Fruit fly (Drosophila melanogaster) whole organism, embryonic: Measurements from ENCODE around the gene Nprl3.
A peak's percentile ranks its signal among the peaks of the same experiment; 100 is the strongest.

Experiments used
- ATbp ChIP-seq: fragments of 200-800 bp; sonication (Bioruptor generic); optimal IDR thresholded peaks from 2 replicates; lab custom pipeline; 2017; ENCODE audit warnings: missing biosample characterization, mild to moderate bottlenecking, missing genetic modification characterization, missing genetic modification reagents
- Atf-2 ChIP-seq: fragments of 200-800 bp; sonication (Bioruptor generic); optimal IDR thresholded peaks from 2 replicates; lab custom pipeline; 2016; ENCODE audit warnings: missing biosample characterization, missing genetic modification characterization
- Bdp1 ChIP-seq: fragments of 200-800 bp; sonication (Bioruptor generic); optimal IDR thresholded peaks from 3 replicates; lab custom pipeline; 2016; ENCODE audit warnings: missing biosample characterization, missing genetic modification characterization
- Blimp-1 ChIP-seq: fragments of 200-800 bp; sonication (Bioruptor generic); optimal IDR thresholded peaks from 3 replicates; lab custom pipeline; 2018; ENCODE audit warnings: missing biosample characterization, missing genetic modification characterization, mild to moderate bottlenecking, moderate library complexity, missing genetic modification reagents
- CG11456 ChIP-seq: fragments of 200-800 bp; sonication (Bioruptor generic); IDR thresholded peaks from 3 replicates; pipeline ENCODE4 v1.3.6; 2022; ENCODE audit warnings: missing biosample characterization, missing genetic modification characterization
- CG12155 ChIP-seq: fragments of 200-800 bp; sonication (Bioruptor generic); optimal IDR thresholded peaks from 3 replicates; lab custom pipeline; 2016; ENCODE audit warnings: missing biosample characterization, missing genetic modification characterization
- CG13424 ChIP-seq: fragments of 200-800 bp; sonication (Bioruptor generic); optimal IDR thresholded peaks from 2 replicates; lab custom pipeline; 2019; ENCODE audit warnings: missing biosample characterization, mild to moderate bottlenecking, missing genetic modification characterization, moderate library complexity
- CG14050 ChIP-seq: fragments of 200-800 bp; sonication (Bioruptor generic); IDR thresholded peaks from 3 replicates; pipeline ENCODE4 v1.3.6; 2022; ENCODE audit warnings: missing biosample characterization, missing genetic modification characterization
- CG15011 ChIP-seq: fragments of 200-800 bp; sonication (Bioruptor generic); optimal IDR thresholded peaks from 3 replicates; lab custom pipeline; 2018; ENCODE audit warnings: missing biosample characterization, mild to moderate bottlenecking, missing genetic modification characterization
- CG17328 ChIP-seq: fragments of 200-800 bp; sonication (Bioruptor generic); IDR thresholded peaks from 2 replicates; pipeline ENCODE4 v1.3.6; 2022; ENCODE audit warnings: missing biosample characterization, missing genetic modification characterization
- CG2875 ChIP-seq: fragments of 200-800 bp; sonication (Bioruptor generic); optimal IDR thresholded peaks from 2 replicates; lab custom pipeline; 2017; ENCODE audit warnings: missing biosample characterization, mild to moderate bottlenecking, missing genetic modification characterization, missing genetic modification reagents
- CG3065 ChIP-seq: fragments of 200-800 bp; sonication (Bioruptor generic); optimal IDR thresholded peaks from 2 replicates; lab custom pipeline; 2016; ENCODE audit warnings: missing biosample characterization, missing genetic modification characterization
- CG32772 ChIP-seq: fragments of 200-800 bp; sonication (Bioruptor generic); IDR thresholded peaks from 2 replicates; pipeline ENCODE4 v1.3.6; 2022; ENCODE audit warnings: missing biosample characterization, missing genetic modification characterization
- CG33213 ChIP-seq: fragments of 200-800 bp; sonication (Bioruptor generic); optimal IDR thresholded peaks from 3 replicates; lab custom pipeline; 2016; ENCODE audit warnings: missing biosample characterization, missing genetic modification characterization
- CG4424 ChIP-seq: fragments of 200-800 bp; sonication (Bioruptor generic); optimal IDR thresholded peaks from 3 replicates; lab custom pipeline; 2016; ENCODE audit warnings: missing biosample characterization, missing genetic modification characterization
- CG4820 ChIP-seq: fragments of 200-800 bp; sonication (Bioruptor generic); optimal IDR thresholded peaks from 3 replicates; lab custom pipeline; 2016; ENCODE audit warnings: missing biosample characterization, missing genetic modification characterization
- CG7271 ChIP-seq: fragments of 200-800 bp; sonication (Bioruptor generic); optimal IDR thresholded peaks from 2 replicates; lab custom pipeline; 2018; ENCODE audit warnings: missing biosample characterization, mild to moderate bottlenecking, missing genetic modification characterization, moderate library complexity
- CG7372 ChIP-seq: fragments of 200-800 bp; sonication (Bioruptor generic); IDR thresholded peaks from 2 replicates; pipeline ENCODE4 v1.3.6; 2022; ENCODE audit warnings: missing biosample characterization, missing genetic modification characterization
- CG8388 ChIP-seq: fragments of 200-800 bp; sonication (Bioruptor generic); optimal IDR thresholded peaks from 2 replicates; lab custom pipeline; 2019; ENCODE audit warnings: missing biosample characterization, mild to moderate bottlenecking, missing genetic modification characterization, moderate library complexity
- CG9437 ChIP-seq: fragments of 200-800 bp; sonication (Bioruptor generic); optimal IDR thresholded peaks from 2 replicates; lab custom pipeline; 2018; ENCODE audit warnings: missing biosample characterization, mild to moderate bottlenecking, missing genetic modification characterization
- CHES-1-like ChIP-seq: fragments of 200-800 bp; sonication (Bioruptor generic); optimal IDR thresholded peaks from 2 replicates; lab custom pipeline; 2016; ENCODE audit warnings: missing biosample characterization, missing genetic modification characterization
- CoRest ChIP-seq: fragments of 200-800 bp; sonication (Bioruptor generic); optimal IDR thresholded peaks from 3 replicates; lab custom pipeline; 2018; ENCODE audit warnings: missing biosample characterization, mild to moderate bottlenecking, missing genetic modification characterization, moderate library complexity
- Dip3 ChIP-seq: fragments of 200-800 bp; sonication (Bioruptor generic); optimal IDR thresholded peaks from 3 replicates; lab custom pipeline; 2016; ENCODE audit warnings: missing biosample characterization, missing genetic modification characterization
- Drgx ChIP-seq: fragments of 200-800 bp; sonication (Bioruptor generic); IDR thresholded peaks from 2 replicates; pipeline ENCODE4 v1.3.6; 2022; ENCODE audit warnings: missing biosample characterization, missing genetic modification characterization
- Gsc ChIP-seq: fragments of 200-800 bp; sonication (Bioruptor generic); IDR thresholded peaks from 2 replicates; pipeline ENCODE4 v1.3.6; 2022; ENCODE audit warnings: missing biosample characterization, missing genetic modification characterization
- HLHmδ ChIP-seq: fragments of 200-800 bp; sonication (Bioruptor generic); optimal IDR thresholded peaks from 2 replicates; lab custom pipeline; 2018; ENCODE audit warnings: missing biosample characterization, mild to moderate bottlenecking, missing genetic modification characterization, moderate library complexity
- HmgZ ChIP-seq: fragments of 200-800 bp; sonication (Bioruptor generic); optimal IDR thresholded peaks from 2 replicates; lab custom pipeline; 2018; ENCODE audit warnings: missing biosample characterization, mild to moderate bottlenecking, missing genetic modification characterization
- Mad ChIP-seq: fragments of 200-800 bp; sonication (Bioruptor generic); optimal IDR thresholded peaks from 2 replicates; lab custom pipeline; 2016; ENCODE audit warnings: missing biosample characterization, missing genetic modification characterization
- Side ChIP-seq: fragments of 200-800 bp; sonication (Bioruptor generic); optimal IDR thresholded peaks from 2 replicates; lab custom pipeline; 2016; ENCODE audit warnings: missing biosample characterization, missing genetic modification characterization
- Stat92E ChIP-seq, 3 experiments: fragments of >200 bp in 2 of 3; fragments of 200-800 bp in 1 of 3; sonication (Bioruptor generic) in 1 of 3; optimal IDR thresholded peaks; 2 replicates each; lab custom pipeline; 2017 to 2019; ENCODE audit warnings: missing biosample characterization in 3 of 3, missing genetic modification characterization in 3 of 3, mild to moderate bottlenecking in 1 of 3, moderate library complexity in 1 of 3
- Vsx1 ChIP-seq: fragments of 200-800 bp; sonication (Bioruptor generic); optimal IDR thresholded peaks from 2 replicates; lab custom pipeline; 2017; ENCODE audit warnings: missing biosample characterization, mild to moderate bottlenecking, missing genetic modification characterization, missing genetic modification reagents
- bowl ChIP-seq: fragments of 200-800 bp; sonication (Bioruptor generic); IDR thresholded peaks from 2 replicates; pipeline ENCODE4 v1.3.6; 2022; ENCODE audit warnings: missing biosample characterization, missing genetic modification characterization
- cato ChIP-seq: fragments of 200-800 bp; sonication (Bioruptor generic); optimal IDR thresholded peaks from 2 replicates; lab custom pipeline; 2016; ENCODE audit warnings: missing biosample characterization, missing genetic modification characterization, borderline replicate concordance
- chm ChIP-seq: fragments of 200-800 bp; sonication (Bioruptor generic); IDR thresholded peaks from 2 replicates; pipeline ENCODE4 v1.3.6; 2022; ENCODE audit warnings: missing biosample characterization, missing genetic modification characterization
- ci ChIP-seq: fragments of 200-800 bp; sonication (Bioruptor generic); IDR thresholded peaks from 3 replicates; pipeline ENCODE4 v1.3.6; 2022; ENCODE audit warnings: missing biosample characterization, missing genetic modification characterization
- dati ChIP-seq: fragments of 200-800 bp; sonication (Bioruptor generic); IDR thresholded peaks from 2 replicates; pipeline ENCODE4 v1.3.6; 2022; ENCODE audit warnings: missing biosample characterization, missing genetic modification characterization
- dimm ChIP-seq: fragments of 200-800 bp; sonication (Bioruptor generic); IDR thresholded peaks from 2 replicates; pipeline ENCODE4 v1.3.6; 2022; ENCODE audit warnings: missing biosample characterization, missing genetic modification characterization
- gce ChIP-seq: fragments of 200-800 bp; sonication (Bioruptor generic); IDR thresholded peaks from 3 replicates; pipeline ENCODE4 v1.3.6; 2022; ENCODE audit warnings: missing biosample characterization, missing genetic modification characterization
- hbn ChIP-seq: fragments of 200-800 bp; sonication (Bioruptor generic); IDR thresholded peaks from 2 replicates; pipeline ENCODE4 v1.3.6; 2022; ENCODE audit warnings: missing biosample characterization, missing genetic modification characterization; ENCODE audit not compliant: partially characterized antibody
- mirr ChIP-seq: fragments of 200-800 bp; sonication (Bioruptor generic); optimal IDR thresholded peaks from 3 replicates; lab custom pipeline; 2018; ENCODE audit warnings: missing biosample characterization, mild to moderate bottlenecking, missing genetic modification characterization
- nmo ChIP-seq: fragments of 200-800 bp; sonication (Bioruptor generic); optimal IDR thresholded peaks from 2 replicates; lab custom pipeline; 2018; ENCODE audit warnings: missing biosample characterization, mild to moderate bottlenecking, missing genetic modification characterization, moderate library complexity
- odd ChIP-seq: fragments of 200-800 bp; sonication (Bioruptor generic); optimal IDR thresholded peaks from 2 replicates; lab custom pipeline; 2017; ENCODE audit warnings: missing biosample characterization, mild to moderate bottlenecking, missing genetic modification characterization
- pb ChIP-seq: fragments of 200-800 bp; sonication (Bioruptor generic); optimal IDR thresholded peaks from 3 replicates; lab custom pipeline; 2016; ENCODE audit warnings: missing biosample characterization, missing genetic modification characterization
- pfk ChIP-seq: fragments of 200-800 bp; sonication (Bioruptor generic); optimal IDR thresholded peaks from 2 replicates; lab custom pipeline; 2018; ENCODE audit warnings: missing biosample characterization, mild to moderate bottlenecking, missing genetic modification characterization, moderate library complexity
- ranshi ChIP-seq: fragments of 200-800 bp; sonication (Bioruptor generic); IDR thresholded peaks from 2 replicates; pipeline ENCODE4 v1.3.6; 2022; ENCODE audit warnings: missing biosample characterization, missing genetic modification characterization
- sens-2 ChIP-seq: fragments of 200-800 bp; sonication (Bioruptor generic); IDR thresholded peaks from 2 replicates; pipeline ENCODE4 v1.3.6; 2022; ENCODE audit warnings: missing biosample characterization, missing genetic modification characterization
- tll ChIP-seq, 2 experiments: fragments of 200-800 bp in 1 of 2; fragments of >200 bp in 1 of 2; sonication (Bioruptor generic) in 1 of 2; optimal IDR thresholded peaks; 2 replicates each; lab custom pipeline; 2017 to 2019; ENCODE audit warnings: missing biosample characterization in 2 of 2, missing genetic modification characterization in 2 of 2, mild to moderate bottlenecking in 1 of 2, moderate library complexity in 1 of 2
- trh ChIP-seq: fragments of 200-800 bp; sonication (Bioruptor generic); optimal IDR thresholded peaks from 2 replicates; lab custom pipeline; 2016; ENCODE audit warnings: missing biosample characterization, missing genetic modification characterization
- unpg ChIP-seq: fragments of 200-800 bp; sonication (Bioruptor generic); optimal IDR thresholded peaks from 3 replicates; lab custom pipeline; 2018; ENCODE audit warnings: missing biosample characterization, mild to moderate bottlenecking, missing genetic modification characterization, moderate library complexity
- usp ChIP-seq: fragments of >200 bp; optimal IDR thresholded peaks from 2 replicates; lab custom pipeline; 2017; ENCODE audit warnings: missing biosample characterization, missing genetic modification characterization
- zfh1 ChIP-seq: fragments of 200-800 bp; sonication (Bioruptor generic); IDR thresholded peaks from 3 replicates; pipeline ENCODE4 v1.3.6; 2022; ENCODE audit warnings: missing biosample characterization, missing genetic modification characterization

The Nprl3 gene

DNA sequence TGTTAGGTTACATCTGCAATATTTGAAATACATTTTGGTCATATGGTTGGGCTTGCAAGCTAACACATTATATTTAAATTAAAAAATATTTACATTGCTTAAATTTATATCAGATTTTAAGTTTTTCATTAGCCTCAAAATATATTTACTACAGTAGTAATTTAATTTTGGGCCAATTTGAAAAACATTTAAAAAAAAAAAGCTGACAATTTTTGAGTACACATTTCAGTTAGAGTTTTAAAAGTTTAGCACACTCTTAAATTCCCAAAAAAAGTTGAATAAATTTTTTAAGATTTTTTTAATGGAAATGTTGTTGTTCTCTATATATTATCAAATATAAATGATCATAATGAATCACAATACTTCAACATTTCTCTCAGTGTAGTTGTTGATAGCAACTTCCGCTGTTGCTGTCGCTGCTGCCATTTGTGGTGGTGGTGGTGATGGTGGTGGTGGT lies 44.4 kb downstream of the Nprl3 start (continued):
- TF ChIP-seq pb (GFP tag; lab: Kevin White, UChicago), result no peak
- TF ChIP-seq CHES-1-like (GFP tag; lab: Kevin White, UChicago), result no peak
- peak; percentile 43 for TF ChIP-seq CG12155 (GFP tag; lab: Kevin White, UChicago)
- TF ChIP-seq Atf-2 (GFP tag; lab: Kevin White, UChicago), result peak; percentile 51
- peak; percentile 82 for TF ChIP-seq Blimp-1
- TF ChIP-seq Vsx1, result peak; percentile 65
- TF ChIP-seq bowl (GFP tag; lab: Robert Waterston, UW), result no peak
- no peak for TF ChIP-seq chm (GFP tag; lab: Robert Waterston, UW)
- TF ChIP-seq CG8388 (GFP tag; lab: Kevin White, UChicago), result peak; percentile 64
- TF ChIP-seq CG9437 (GFP tag; lab: Kevin White, UChicago), result peak; percentile 83
- TF ChIP-seq usp, result no peak
- TF ChIP-seq unpg (GFP tag; lab: Kevin White, UChicago), result peak; percentile 70
- no peak for TF ChIP-seq sens-2 (GFP tag; lab: Robert Waterston, UW)
- no peak for TF ChIP-seq Gsc (GFP tag; lab: Robert Waterston, UW)
- TF ChIP-seq tll (GFP tag; optimal IDR thresholded peaks at IDR 0.05; lab: Kevin White, UChicago), result no peak
- TF ChIP-seq CG13424 (tag; lab: Kevin White, UChicago), result peak; percentile 71
- TF ChIP-seq CG4424 (GFP tag; lab: Kevin White, UChicago), result peak; percentile 87
- TF ChIP-seq Side (GFP tag; lab: Kevin White, UChicago), result no peak
- peak; percentile 86 for TF ChIP-seq CoRest (tag; lab: Kevin White, UChicago)
- no peak for TF ChIP-seq CG33213 (GFP tag; lab: Kevin White, UChicago)
- peak; percentile 43; the same call in 1 of the 2 replicates for TF ChIP-seq CG17328
- peak; percentile 39 for TF ChIP-seq Mad (GFP tag; lab: Kevin White, UChicago)
- TF ChIP-seq Dip3 (GFP tag; lab: Kevin White, UChicago), result no peak
- TF ChIP-seq CG14050 (GFP tag; lab: Robert Waterston, UW), result no peak; the same call in 2 of the 3 replicates
- TF ChIP-seq nmo (GFP tag; lab: Kevin White, UChicago), result peak; percentile 76
- peak; percentile 63 for TF ChIP-seq ATbp (GFP tag; lab: Kevin White, UChicago)
- no peak for TF ChIP-seq gce
- peak; percentile 6 for TF ChIP-seq CG7271
- TF ChIP-seq pfk (GFP tag; lab: Kevin White, UChicago), result no peak
- TF ChIP-seq CG7372, result no peak
- peak; percentile 44 for TF ChIP-seq CG15011
- peak; percentile 60 for TF ChIP-seq CG2875 (GFP tag; lab: Kevin White, UChicago)
- peak; percentile 77 for TF ChIP-seq CG4820 (GFP tag; lab: Kevin White, UChicago)
- no peak for TF ChIP-seq CG11456 (GFP tag; lab: Robert Waterston, UW)
- TF ChIP-seq HLHmδ (GFP tag; lab: Kevin White, UChicago), result no peak
- TF ChIP-seq Stat92E (GFP tag; optimal IDR thresholded peaks at IDR 0.05; lab: Kevin White, UChicago), result no peak
- TF ChIP-seq mirr (GFP tag; lab: Kevin White, UChicago), result no peak
- TF ChIP-seq trh (GFP tag; lab: Kevin White, UChicago), result peak; percentile 3
- TF ChIP-seq HmgZ (tag; lab: Kevin White, UChicago), result no peak
- TF ChIP-seq Bdp1, result no peak
- no peak for TF ChIP-seq ci
- TF ChIP-seq Drgx (GFP tag; lab: Robert Waterston, UW), result peak; percentile 40; the same call in 1 of the 2 replicates
- TF ChIP-seq zfh1, result no peak
- peak; percentile 53 for TF ChIP-seq CG3065
- 0 out of 2 replicates have a peak, but pooled peaks have one; percentile 35 for TF ChIP-seq CG32772 (GFP tag; lab: Robert Waterston, UW)
- peak; percentile 64 for TF ChIP-seq odd (GFP tag; lab: Kevin White, UChicago)
- TF ChIP-seq cato, result peak; percentile 19
- TF ChIP-seq dimm, result no peak
- 0 out of 2 replicates have a peak, but pooled peaks have one; percentile 15 for TF ChIP-seq dati
- TF ChIP-seq hbn (GFP tag; lab: Robert Waterston, UW), result no peak
- peak; percentile 41; the same call in 1 of the 2 replicates for TF ChIP-seq ranshi (GFP tag; lab: Robert Waterston, UW)
